Worm (Caenorhabditis elegans): ENCODE measurements around the gene rom-1.

The rom-1 gene

DNA sequence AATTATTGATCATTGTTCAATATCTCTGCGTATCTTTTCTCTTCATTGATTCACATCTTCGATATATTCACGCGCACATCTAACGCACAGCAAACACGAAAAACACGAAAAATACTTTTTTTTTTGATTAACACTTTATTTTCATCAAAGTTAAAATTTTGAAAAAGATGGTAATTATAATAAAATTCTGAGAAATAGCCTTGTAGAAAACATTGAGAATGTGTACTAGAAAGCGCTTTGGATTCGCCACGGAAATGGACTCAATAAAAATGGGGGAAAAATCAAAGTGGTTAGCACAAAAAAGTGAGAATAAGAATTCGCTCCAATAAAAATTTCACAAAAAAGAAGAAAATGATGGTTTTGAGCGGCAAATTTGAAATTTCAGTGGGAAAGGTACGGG is 13.5 kb upstream of the rom-1 start, which contains the start of gene F26F4.6:
F26F4.6 (minus strand) TSS at position 101 of the 400 bp plus-strand sequence.
- TF ChIP-seq pbrm-1 (GFP tag; IDR thresholded peaks at IDR 0.05) = no peak
- TF ChIP-seq snpc-3.4 (tag; optimal IDR thresholded peaks at IDR 0.05) = no peak
- TF ChIP-seq akir-1 (GFP tag; optimal IDR thresholded peaks at IDR 0.05) = no peak
- no peak for TF ChIP-seq F10E7.11 (tag; optimal IDR thresholded peaks at IDR 0.05)
- TF ChIP-seq B0035.1 (tag; optimal IDR thresholded peaks at IDR 0.05) = no peak
- no peak for TF ChIP-seq ama-1 (optimal IDR thresholded peaks at IDR 0.05)
- TF ChIP-seq ama-1 (GFP tag; optimal IDR thresholded peaks at IDR 0.05) = no peak
- no peak for TF ChIP-seq unc-62 (GFP tag; optimal IDR thresholded peaks at IDR 0.05)
- TF ChIP-seq fkh-3 (tag; optimal IDR thresholded peaks at IDR 0.05) = no peak
- TF ChIP-seq cebp-2 (GFP tag; IDR thresholded peaks at IDR 0.05) = no peak
- TF ChIP-seq F57A8.1 (GFP tag; optimal IDR thresholded peaks at IDR 0.05) = no peak
- no peak for TF ChIP-seq F23B12.7 (tag; optimal IDR thresholded peaks at IDR 0.05; ENCODE audit: insufficient read depth)
- TF ChIP-seq K11D2.4 (GFP tag; IDR thresholded peaks at IDR 0.05) = no peak

DNA sequence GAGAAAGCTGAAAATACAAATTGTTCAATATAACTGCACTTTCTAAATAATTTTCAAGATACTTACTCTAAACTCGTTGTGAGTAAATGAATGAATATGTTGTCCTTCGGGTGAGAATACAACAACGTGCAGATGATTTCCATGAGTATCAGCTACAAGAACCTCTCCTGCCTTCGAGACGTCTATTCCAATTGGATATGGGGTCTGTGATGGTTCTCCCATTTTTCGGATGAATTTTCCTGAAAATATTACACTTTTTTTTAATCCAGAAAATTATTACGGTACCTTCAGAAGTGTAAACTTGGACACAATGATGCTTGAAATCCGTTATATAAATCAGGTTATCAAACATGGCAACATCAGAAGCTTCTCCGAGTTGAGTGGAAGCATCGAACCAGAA is 11.7 kb upstream of the rom-1 start:
- TF ChIP-seq akir-1 (GFP tag; optimal IDR thresholded peaks at IDR 0.05) = no peak

DNA sequence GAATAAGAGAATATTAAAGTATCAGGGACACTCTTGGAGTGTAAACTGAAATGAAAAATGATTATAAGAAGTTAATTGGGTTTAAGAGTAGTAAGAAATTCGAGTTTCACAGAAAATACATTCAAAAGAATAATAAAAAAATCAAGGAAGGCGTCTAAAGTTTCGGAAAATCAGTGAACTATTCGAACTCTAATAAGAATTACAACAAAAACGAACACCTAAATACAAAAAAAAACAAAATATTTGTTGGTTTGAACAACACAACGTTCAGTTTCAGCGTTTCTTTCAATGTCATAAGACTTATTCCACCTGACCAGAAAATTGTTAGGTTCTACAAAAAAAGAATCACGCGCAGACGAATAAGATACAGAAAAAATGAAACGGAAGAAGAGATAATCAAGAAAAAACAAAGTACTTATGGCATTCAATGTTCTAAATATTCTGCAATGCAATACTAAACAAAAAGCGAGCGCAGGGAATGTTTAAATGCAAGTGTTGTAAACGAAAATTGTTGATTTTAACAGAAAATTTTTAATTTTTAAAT is 7.9 kb upstream of the rom-1 start, which contains the start of gene nhl-2:
nhl-2 (minus strand) TSS at position 51 of the 544 bp plus-strand sequence.
- TF ChIP-seq snpc-1.1 (tag; optimal IDR thresholded peaks at IDR 0.05; ENCODE audit: insufficient read depth) (no peak), T26A5.8 (tag; optimal IDR thresholded peaks at IDR 0.05) (no peak), madf-6 (GFP tag; IDR thresholded peaks at IDR 0.05) (no peak)

DNA sequence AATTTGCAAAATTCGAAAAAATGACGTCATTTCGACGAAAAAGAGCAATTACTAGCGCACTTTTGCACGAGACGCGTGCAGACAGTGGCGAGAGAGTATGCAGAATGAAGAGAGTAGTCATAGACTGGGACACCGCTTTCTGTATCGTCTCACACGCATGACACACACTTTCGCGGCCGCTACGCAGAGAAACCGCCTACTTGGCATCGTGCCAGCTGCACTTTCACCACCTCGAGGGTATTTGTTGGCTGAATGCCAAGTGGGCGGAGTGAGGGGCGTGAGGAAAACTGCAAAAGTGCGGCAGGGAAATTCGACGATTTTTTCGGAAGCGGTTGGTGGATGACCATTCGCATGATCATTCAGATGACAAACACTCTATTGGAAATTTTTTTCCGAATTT is 7.3 kb upstream of the rom-1 start:
- TF ChIP-seq cebp-2 (GFP tag; IDR thresholded peaks at IDR 0.05) (no peak), snpc-3.4 (tag; optimal IDR thresholded peaks at IDR 0.05) (no peak), hrde-1 (tag; optimal IDR thresholded peaks at IDR 0.05; ENCODE audit: borderline replicate concordance) (no peak), rcor-1 (GFP tag; IDR thresholded peaks at IDR 0.05) (peak; percentile 96), F49E8.2 (tag; optimal IDR thresholded peaks at IDR 0.05; ENCODE audit: insufficient read depth) (peak; percentile 6), lag-1 (GFP tag; IDR thresholded peaks at IDR 0.05) (peak; percentile 86; the same call in 1 of the 2 replicates), ceh-100 (GFP tag; IDR thresholded peaks at IDR 0.05) (peak; percentile 90), rpc-1 (optimal IDR thresholded peaks at IDR 0.05) (no peak), rpc-1 (tag; optimal IDR thresholded peaks at IDR 0.05) (no peak), hlh-12 (tag; optimal IDR thresholded peaks at IDR 0.05) (no peak), unc-130 (GFP tag; optimal IDR thresholded peaks at IDR 0.05) (peak; percentile 9), atf-7 (tag; optimal IDR thresholded peaks at IDR 0.05) (peak; percentile 100), ztf-6 (GFP tag; IDR thresholded peaks at IDR 0.05) (peak; percentile 96), bed-1 (GFP tag; IDR thresholded peaks at IDR 0.05) (peak; percentile 86; the same call in 1 of the 2 replicates), ztf-22 (GFP tag; optimal IDR thresholded peaks at IDR 0.05) (peak; percentile 99), mxl-1 (tag; optimal IDR thresholded peaks at IDR 0.05) (peak; percentile 58), tlf-1 (GFP tag; optimal IDR thresholded peaks at IDR 0.05) (peak; percentile 98), madf-10 (tag; optimal IDR thresholded peaks at IDR 0.05) (peak; percentile 95), lir-1 (GFP tag; conservative IDR thresholded peaks at IDR 0.05) (peak; percentile 96), lin-35 (GFP tag; optimal IDR thresholded peaks at IDR 0.05) (peak in 2 of 3 experiments; percentile 68 to 96), attf-3 (GFP tag; conservative IDR thresholded peaks at IDR 0.05) (peak; percentile 76), F52B5.7 (tag; optimal IDR thresholded peaks at IDR 0.05) (peak; percentile 95), efl-1 (GFP tag; optimal IDR thresholded peaks at IDR 0.05) (peak; percentile 66), mes-4 (tag; optimal IDR thresholded peaks at IDR 0.05) (no peak), ztf-18 (tag; optimal IDR thresholded peaks at IDR 0.05) (peak; percentile 87), ccch-3 (GFP tag; optimal IDR thresholded peaks at IDR 0.05) (no peak), tbx-9 (tag; optimal IDR thresholded peaks at IDR 0.05; ENCODE audit: borderline replicate concordance) (no peak), egrh-3 (GFP tag; IDR thresholded peaks at IDR 0.05) (peak; percentile 70), K12H6.12 (tag; optimal IDR thresholded peaks at IDR 0.05) (peak; percentile 100), zim-3 (tag; optimal IDR thresholded peaks at IDR 0.05) (peak; percentile 64)

Data from whole organism, young adult.